Worm (Caenorhabditis elegans) whole organism, L2 larva: Measurements from ENCODE around the gene sym-4.
"Not testable (repeated sequence)": the region's sequence is repeated elsewhere in the genome, so short reads cannot be mapped to it uniquely, and the experiment has no call there.

Experiments
- Y55F3AM.14 ChIP-seq: fragments of 200-800 bp; sonication (Bioruptor generic); optimal IDR thresholded peaks from 2 replicates; lab custom pipeline; 2018; ENCODE audit warnings: mild to moderate bottlenecking, missing genetic modification characterization, missing compliant biosample characterization
- alr-1 ChIP-seq: fragments of 150-350 bp; optimal IDR thresholded peaks from 2 replicates; lab custom pipeline; 2014; ENCODE audit warnings: missing biosample characterization, missing genetic modification characterization
- crh-2 ChIP-seq: sonication (generic microtip); optimal IDR thresholded peaks from 2 replicates; lab custom pipeline; 2017; ENCODE audit warnings: missing biosample characterization, missing genetic modification characterization
- fos-1 ChIP-seq: fragments of 150-350 bp; optimal IDR thresholded peaks from 2 replicates; lab custom pipeline; 2014; ENCODE audit warnings: missing biosample characterization, missing genetic modification characterization
- peb-1 ChIP-seq: fragments of 150-350 bp; optimal IDR thresholded peaks from 2 replicates; lab custom pipeline; 2014; ENCODE audit warnings: missing biosample characterization, missing genetic modification characterization
- ztf-11 ChIP-seq: sonication (generic microtip); optimal IDR thresholded peaks from 2 replicates; lab custom pipeline; 2017; ENCODE audit warnings: missing biosample characterization, missing genetic modification characterization

- TF ChIP-seq fos-1 (tag; lab: Kevin White, UChicago); Y55F3AM.14 (GFP tag; lab: Kevin White, UChicago); alr-1 (tag; lab: Kevin White, UChicago); peb-1 (tag; lab: Kevin White, UChicago); ztf-11 (tag; lab: Kevin White, UChicago): not testable (repeated sequence)
- peak; percentile 5 for TF ChIP-seq crh-2
These were observed 32.6 kb downstream of the sym-4 start for ce11 chrX:14136795-14137194.
